Worm (Caenorhabditis elegans): ENCODE data around the gene pod-1.

ce11 chrIII:13502513-13502912, 21.4 kb downstream of the pod-1 start, which contains the start of gene T28A8.8:
- TF ChIP-seq mml-1 (tag; optimal IDR thresholded peaks at IDR 0.05) (no peak), aly-2 (tag; optimal IDR thresholded peaks at IDR 0.05) (no peak), unc-62 (GFP tag; optimal IDR thresholded peaks at IDR 0.05) (no peak), ceh-9 (tag; optimal IDR thresholded peaks at IDR 0.05) (no peak), fkh-10 (GFP tag; optimal IDR thresholded peaks at IDR 0.05) (no peak)
